Worm (Caenorhabditis elegans): Measurements from ENCODE around the gene R166.3.

- no peak for TF ChIP-seq cog-1 (tag; optimal IDR thresholded peaks at IDR 0.05)
- TF ChIP-seq ref-1 (GFP tag; conservative IDR thresholded peaks at IDR 0.05): no peak
Observed at ce11 chrII:10523031-10523430, 16.1 kb downstream of the R166.3 start.
